Worm (Caenorhabditis elegans) whole organism, L2 larva: ENCODE measurements around the gene T19H12.6.
A peak's percentile ranks its signal among the peaks of the same experiment; 100 is the strongest.

Experiments
- aly-2 ChIP-seq: fragments of 150-350 bp; optimal IDR thresholded peaks from 2 replicates; lab custom pipeline; 2014; ENCODE audit warnings: missing biosample characterization, missing genetic modification characterization
- ceh-82 ChIP-seq: fragments of 150-350 bp; optimal IDR thresholded peaks from 2 replicates; lab custom pipeline; 2014; ENCODE audit warnings: missing biosample characterization, missing genetic modification characterization
- egl-27 ChIP-seq: sonication (generic microtip); optimal IDR thresholded peaks from 3 replicates; lab custom pipeline; 2017; ENCODE audit warnings: missing biosample characterization, missing genetic modification reagents, missing genetic modification characterization
- fos-1 ChIP-seq: fragments of 150-350 bp; optimal IDR thresholded peaks from 2 replicates; lab custom pipeline; 2014; ENCODE audit warnings: missing biosample characterization, missing genetic modification characterization
- lin-11 ChIP-seq: fragments of 150-350 bp; sonication (generic microtip); optimal IDR thresholded peaks from 2 replicates; lab custom pipeline; 2014; ENCODE audit warnings: missing biosample characterization, missing genetic modification characterization, inconsistent platforms, mixed read lengths
- lsy-2 ChIP-seq, 2 experiments: fragments of 150-350 bp in 1 of 2; sonication (generic microtip) in 1 of 2; optimal IDR thresholded peaks; 2 replicates each; lab custom pipeline; 2014 to 2017; ENCODE audit warnings: missing biosample characterization in 2 of 2, missing genetic modification characterization in 2 of 2
- mbf-1 ChIP-seq: sonication (generic microtip); optimal IDR thresholded peaks from 2 replicates; lab custom pipeline; 2017; ENCODE audit warnings: missing biosample characterization, missing genetic modification characterization
- mdl-1 ChIP-seq, 2 experiments: fragments of 150-350 bp in 1 of 2; sonication (generic microtip) in 1 of 2; optimal IDR thresholded peaks; 2 replicates each; lab custom pipeline; 2017; ENCODE audit warnings: missing biosample characterization in 2 of 2, missing genetic modification characterization in 2 of 2
- nhr-11 ChIP-seq: fragments of 150-350 bp; optimal IDR thresholded peaks from 2 replicates; lab custom pipeline; 2014; ENCODE audit warnings: missing biosample characterization, missing genetic modification characterization
- nhr-129 ChIP-seq: fragments of 150-350 bp; optimal IDR thresholded peaks from 2 replicates; lab custom pipeline; 2014; ENCODE audit warnings: missing biosample characterization, missing genetic modification characterization
- snpc-4 ChIP-seq: fragments of 150-350 bp; optimal IDR thresholded peaks from 2 replicates; lab custom pipeline; 2014; ENCODE audit warnings: missing biosample characterization, missing genetic modification characterization
- ztf-1 ChIP-seq: fragments of 200-800 bp; sonication (Bioruptor generic); conservative IDR thresholded peaks from 2 replicates; pipeline ENCODE4 v1.3.6; 2022; ENCODE audit warnings: missing genetic modification characterization, missing compliant biosample characterization
- ztf-11 ChIP-seq: sonication (generic microtip); optimal IDR thresholded peaks from 2 replicates; lab custom pipeline; 2017; ENCODE audit warnings: missing biosample characterization, missing genetic modification characterization

DNA sequence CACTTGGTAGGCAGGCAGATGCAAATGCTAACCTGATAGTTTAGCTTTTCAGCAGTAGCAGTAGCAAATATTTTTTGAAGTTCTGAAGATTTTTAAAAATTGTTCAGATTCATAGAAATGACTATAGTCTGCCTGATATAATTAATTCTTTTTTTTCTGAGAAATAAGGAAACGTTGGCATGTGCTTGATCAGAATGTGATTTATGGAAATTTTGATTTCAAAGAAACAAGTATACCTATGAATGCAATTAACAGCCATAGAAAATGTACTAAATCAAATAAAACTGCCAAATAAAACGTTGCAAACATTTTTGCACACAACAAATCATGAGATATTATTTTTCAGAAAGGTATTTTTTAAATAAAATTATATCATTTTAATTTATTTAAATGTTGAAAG, 6.9 kb downstream of the T19H12.6 start:
- TF ChIP-seq nhr-129 (tag; lab: Kevin White, UChicago) (no peak), lsy-2 (tag; optimal IDR thresholded peaks at IDR 0.05; lab: Kevin White, UChicago) (peak in 1 of 2 experiments; percentile 32), lin-11 (tag; lab: Kevin White, UChicago) (no peak), ztf-11 (tag; lab: Kevin White, UChicago) (no peak), aly-2 (no peak), egl-27 (tag; lab: Kevin White, UChicago) (no peak), fos-1 (no peak), mdl-1 (tag; optimal IDR thresholded peaks at IDR 0.05; lab: Kevin White, UChicago) (no peak), ztf-1 (GFP tag; lab: Robert Waterston, UW) (no peak), ceh-82 (tag; lab: Kevin White, UChicago) (no peak), snpc-4 (tag; lab: Kevin White, UChicago) (no peak), mbf-1 (no peak), nhr-11 (tag; lab: Kevin White, UChicago) (no peak)
